Fruit fly (Drosophila melanogaster): ENCODE measurements around the gene Pex19.
A peak's percentile ranks its signal among the peaks of the same experiment; 100 is the strongest.

Gene Pex19

DNA sequence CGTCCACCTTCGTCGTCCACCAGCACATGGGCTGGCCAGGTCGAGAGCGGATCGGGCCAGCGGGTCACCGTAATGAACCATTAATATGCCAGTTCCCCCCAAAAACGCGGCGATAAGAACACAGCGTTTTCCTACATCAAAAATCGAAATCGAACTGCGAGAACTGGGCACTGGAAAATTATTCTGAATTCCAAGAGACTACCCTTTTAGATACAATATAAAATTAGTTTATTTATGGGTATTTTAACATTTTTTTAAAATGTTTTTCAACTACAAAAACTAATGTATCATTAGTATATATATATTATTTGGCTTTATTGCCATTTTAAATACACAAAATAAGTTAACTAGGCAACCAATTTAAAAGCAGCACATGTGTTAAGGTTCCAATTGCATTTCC lies 12.9 kb upstream of the Pex19 start:
- TF ChIP-seq noc (tag; optimal IDR thresholded peaks at IDR 0.05): no peak

DNA sequence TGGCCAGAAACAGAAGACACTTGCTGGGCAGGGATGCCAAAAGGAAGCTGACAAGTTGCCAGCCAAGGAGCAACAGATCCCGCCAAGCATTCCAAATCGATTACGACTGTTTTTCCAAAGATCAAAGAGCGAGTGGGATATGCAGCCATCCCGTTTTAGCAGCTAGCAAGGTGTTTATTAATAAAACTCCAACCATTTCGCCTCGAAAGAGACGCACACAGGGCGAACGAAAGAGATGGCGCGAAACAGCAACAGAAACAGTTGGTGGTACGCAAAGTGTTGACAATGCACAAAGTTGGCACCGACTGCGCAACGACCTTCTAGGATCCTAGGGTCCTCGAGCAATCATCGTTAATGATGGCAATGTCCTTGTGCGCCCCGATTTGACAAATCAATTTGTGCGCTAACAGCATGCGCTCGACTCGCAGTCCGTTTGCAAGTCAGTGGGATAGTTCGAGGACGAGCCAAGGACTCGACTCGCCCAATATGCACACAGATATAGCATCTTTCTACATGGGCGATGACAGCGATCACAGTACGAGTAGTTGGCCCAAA lies 11.7 kb upstream of the Pex19 start:
- TF ChIP-seq noc (tag; optimal IDR thresholded peaks at IDR 0.05): no peak

DNA sequence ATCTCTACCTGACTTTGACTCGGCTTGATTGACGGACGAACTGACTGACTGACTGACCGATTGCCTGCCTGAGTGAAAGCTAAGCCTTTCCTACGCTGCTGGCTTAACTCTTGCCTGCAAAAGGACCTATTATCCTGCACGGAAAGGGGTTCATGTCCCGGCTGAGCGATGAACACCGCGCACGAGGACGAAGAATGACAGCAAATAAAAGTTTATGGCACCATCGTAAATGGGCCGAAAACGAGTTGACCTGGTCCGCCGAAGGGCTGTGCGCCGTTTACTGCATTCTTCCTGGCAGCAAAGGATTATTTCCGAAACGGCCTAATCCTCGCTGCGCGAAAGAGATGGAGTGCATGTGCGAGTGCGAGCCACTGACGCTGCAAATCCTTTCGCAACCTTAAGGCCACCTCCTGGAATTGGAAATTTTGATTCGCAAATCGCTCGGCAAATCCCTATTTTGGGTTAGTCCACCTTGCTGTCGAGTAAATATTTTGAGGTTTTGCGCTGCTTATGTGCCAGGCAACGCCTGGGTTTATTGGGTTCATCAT lies 10.4 kb upstream of the Pex19 start:
- TF ChIP-seq noc (tag; optimal IDR thresholded peaks at IDR 0.05): no peak

DNA sequence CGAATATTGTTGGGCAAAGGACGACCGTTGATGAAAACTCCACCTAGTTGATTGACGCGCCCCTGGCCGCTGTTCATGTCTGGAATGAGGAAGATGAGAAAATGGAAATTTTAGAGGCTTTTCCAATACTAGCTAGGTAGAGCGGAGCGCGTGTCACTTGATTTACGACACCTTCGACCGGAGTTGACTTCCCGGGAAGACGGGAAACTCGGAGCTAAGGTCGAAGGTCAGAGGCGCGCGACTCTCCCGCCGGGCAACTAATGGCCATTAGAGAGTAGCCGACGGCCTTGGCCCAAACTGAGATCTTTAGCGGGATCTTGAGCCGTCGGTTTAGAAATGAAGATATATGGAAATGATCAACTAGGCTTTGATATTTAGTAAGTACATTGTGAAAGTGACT lies 6.6 kb upstream of the Pex19 start:
- no peak for TF ChIP-seq noc (tag; optimal IDR thresholded peaks at IDR 0.05)

DNA sequence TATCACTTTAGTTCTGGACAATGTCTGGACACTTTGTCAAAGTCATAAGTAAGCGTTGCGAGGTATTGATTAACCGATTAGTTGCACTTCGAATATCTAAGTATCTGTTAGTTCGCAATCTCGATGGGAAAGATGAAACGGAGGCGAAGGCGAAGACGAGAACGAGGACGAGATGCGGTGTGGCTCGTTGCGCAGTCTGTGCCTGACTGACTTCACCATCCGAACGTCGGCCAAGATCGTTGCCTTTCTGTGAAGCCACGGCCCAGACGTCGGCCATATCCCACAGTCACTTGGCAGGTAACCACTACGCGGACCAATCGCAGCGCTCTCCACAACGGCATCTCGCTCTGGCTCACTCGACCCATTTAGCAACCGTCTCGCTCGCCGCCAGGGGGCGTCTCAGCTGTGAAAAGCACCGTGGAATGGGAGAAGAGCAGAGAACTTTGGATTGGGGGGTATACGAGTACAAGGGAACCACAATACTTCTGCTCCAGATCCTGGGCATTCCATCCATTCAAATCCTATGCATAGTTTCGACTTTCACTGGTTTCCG lies 5.9 kb upstream of the Pex19 start, which contains the start of gene prd:
prd (minus strand) TSS at position 209 of the 553 bp plus-strand sequence.
- TF ChIP-seq noc (tag; optimal IDR thresholded peaks at IDR 0.05): no peak

DNA sequence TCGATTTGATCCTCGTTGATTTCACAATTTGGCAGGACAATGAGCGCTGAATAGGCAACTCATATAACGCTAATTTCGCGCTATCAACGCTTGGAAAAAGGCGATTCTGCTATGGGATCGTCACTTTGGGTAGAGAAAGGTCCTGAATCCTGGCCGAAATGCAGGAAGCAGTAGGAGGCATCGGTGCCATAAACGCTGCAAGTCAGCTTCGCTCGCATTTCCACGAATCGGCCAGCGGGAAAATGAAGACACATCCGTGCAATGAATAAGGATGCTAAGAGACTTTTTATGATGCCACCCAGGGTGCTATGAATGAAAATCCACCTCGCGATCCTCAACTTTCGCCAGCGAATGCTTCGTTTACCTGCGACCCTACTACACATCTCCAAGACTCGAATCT lies 4.2 kb upstream of the Pex19 start:
- TF ChIP-seq noc (tag; optimal IDR thresholded peaks at IDR 0.05): no peak

DNA sequence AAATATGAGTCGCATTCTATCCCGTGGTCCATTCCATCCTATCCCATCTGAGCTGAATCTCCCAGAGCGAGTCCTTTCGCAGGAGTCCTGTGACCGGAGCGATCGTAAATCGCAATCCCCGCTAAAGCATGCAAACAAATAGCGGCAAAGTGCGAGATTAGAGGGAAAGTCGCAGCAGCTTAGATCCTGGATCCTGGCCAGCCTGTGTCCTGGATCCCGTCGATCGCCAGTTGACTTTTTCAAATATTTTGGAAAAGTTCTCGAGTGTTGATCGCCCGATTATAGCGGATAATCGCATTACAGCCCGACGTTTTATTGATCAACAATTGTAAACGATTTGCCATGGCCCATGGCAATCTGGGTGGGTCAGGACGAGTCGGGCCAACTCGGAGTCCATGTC lies 2.5 kb upstream of the Pex19 start:
- no peak for TF ChIP-seq noc (tag; optimal IDR thresholded peaks at IDR 0.05)

DNA sequence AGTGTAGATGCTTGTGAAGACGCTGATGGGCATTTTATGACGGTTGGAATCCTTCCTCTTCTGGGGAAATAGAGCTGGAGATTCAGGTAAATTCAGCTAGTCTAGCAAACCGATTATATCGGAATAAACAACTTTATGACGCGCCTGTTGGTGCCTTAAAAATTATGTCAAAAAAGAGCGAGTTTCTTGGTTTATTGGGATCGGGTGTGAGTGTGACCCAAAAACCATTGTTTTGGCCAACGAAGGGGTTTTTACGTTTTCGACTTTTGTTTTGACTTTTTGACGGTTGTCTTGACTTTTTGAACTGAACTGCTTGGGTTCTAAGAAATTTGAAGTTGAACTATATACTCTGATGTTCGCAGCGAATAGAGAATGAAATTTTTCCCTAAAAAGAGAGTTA lies 419 bp downstream of the Pex19 start:
- TF ChIP-seq noc (tag; optimal IDR thresholded peaks at IDR 0.05): no peak

DNA sequence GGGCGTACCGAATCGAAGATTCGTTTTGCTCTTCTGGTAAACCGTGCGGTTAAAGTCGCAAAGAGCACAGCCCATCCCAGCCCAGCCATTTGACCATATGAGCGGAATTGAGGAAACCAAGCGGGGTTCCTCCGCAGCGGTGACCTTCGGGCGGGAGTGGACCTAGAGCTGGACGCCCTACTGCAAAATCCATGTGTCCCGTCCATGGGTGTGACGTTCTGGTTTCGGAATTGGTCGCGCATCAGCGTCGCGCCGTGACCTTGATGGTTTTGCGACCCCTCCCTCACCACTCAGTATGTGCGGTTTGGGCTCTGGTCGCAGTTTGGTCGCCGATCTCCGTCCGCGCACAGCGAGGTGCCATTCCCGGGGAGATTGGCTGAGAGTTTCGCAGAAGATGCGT lies 1.1 kb downstream of the Pex19 start:
- no peak for TF ChIP-seq noc (tag; optimal IDR thresholded peaks at IDR 0.05)

DNA sequence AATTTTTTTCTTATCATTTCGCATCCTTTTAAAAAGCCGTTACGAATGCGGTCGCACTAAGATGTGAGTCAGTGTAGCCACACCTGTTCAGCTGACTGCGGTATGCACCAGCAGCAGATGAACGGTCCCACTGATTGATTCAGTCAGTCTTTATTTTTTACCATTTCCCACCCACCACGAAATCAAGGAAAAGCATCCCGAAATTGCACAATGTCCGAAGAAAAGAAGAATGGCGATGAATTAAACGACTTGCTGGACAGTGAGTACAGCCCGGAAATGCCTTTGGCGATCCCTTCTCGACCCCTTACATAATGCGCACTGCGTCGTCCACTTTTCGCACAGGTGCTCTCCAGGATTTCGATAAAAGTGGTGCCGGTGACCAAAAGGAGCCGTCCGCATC lies 2.0 kb downstream of the Pex19 start:
- no peak for TF ChIP-seq noc (tag; optimal IDR thresholded peaks at IDR 0.05)

DNA sequence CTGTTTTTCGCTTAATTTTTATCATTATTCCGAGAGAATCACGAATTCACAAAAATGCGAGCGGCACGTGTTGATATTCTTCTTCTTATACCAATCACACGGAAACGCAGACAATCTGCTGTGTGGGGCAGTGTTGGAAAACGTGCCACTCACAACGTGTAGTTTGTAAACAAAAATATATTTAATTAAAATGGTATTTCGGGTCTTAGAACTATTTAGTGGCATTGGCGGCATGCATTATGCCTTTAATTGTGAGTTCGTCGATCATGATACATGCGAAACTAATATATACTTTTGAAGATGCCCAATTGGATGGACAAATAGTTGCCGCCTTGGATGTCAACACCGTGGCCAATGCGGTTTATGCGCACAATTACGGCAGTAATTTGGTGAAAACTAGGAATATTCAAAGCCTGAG lies 4.8 kb downstream of the Pex19 start, which contains the start of the genes CG6712 and Mt2:
CG6712 (minus strand) TSS at position 116 of the 418 bp plus-strand sequence.
Mt2 (plus strand) TSS at position 130 of the 418 bp plus-strand sequence.
- TF ChIP-seq noc (tag; optimal IDR thresholded peaks at IDR 0.05): no peak

DNA sequence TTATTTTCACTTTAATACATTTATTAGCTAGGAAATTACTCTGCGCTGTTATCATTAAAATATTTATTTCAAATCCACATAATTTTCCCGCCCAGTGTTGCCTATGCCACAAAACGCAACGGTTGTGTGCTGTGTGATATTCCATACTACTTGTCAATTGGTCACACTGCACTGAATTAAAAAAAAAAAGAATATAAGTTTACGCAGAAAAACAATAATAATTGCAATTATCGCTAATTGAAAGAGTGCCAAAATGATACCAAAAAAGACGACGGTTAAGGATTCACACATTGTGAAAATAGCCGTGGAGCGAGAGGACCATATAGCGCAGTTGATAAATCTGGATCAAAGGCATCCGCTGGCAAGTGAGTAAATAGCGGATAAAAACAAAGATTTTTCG lies 6.1 kb downstream of the Pex19 start, which contains the start of gene Ced-12:
Ced-12 (plus strand) TSS at position 141 of the 400 bp plus-strand sequence.
- TF ChIP-seq noc (tag; optimal IDR thresholded peaks at IDR 0.05): no peak

DNA sequence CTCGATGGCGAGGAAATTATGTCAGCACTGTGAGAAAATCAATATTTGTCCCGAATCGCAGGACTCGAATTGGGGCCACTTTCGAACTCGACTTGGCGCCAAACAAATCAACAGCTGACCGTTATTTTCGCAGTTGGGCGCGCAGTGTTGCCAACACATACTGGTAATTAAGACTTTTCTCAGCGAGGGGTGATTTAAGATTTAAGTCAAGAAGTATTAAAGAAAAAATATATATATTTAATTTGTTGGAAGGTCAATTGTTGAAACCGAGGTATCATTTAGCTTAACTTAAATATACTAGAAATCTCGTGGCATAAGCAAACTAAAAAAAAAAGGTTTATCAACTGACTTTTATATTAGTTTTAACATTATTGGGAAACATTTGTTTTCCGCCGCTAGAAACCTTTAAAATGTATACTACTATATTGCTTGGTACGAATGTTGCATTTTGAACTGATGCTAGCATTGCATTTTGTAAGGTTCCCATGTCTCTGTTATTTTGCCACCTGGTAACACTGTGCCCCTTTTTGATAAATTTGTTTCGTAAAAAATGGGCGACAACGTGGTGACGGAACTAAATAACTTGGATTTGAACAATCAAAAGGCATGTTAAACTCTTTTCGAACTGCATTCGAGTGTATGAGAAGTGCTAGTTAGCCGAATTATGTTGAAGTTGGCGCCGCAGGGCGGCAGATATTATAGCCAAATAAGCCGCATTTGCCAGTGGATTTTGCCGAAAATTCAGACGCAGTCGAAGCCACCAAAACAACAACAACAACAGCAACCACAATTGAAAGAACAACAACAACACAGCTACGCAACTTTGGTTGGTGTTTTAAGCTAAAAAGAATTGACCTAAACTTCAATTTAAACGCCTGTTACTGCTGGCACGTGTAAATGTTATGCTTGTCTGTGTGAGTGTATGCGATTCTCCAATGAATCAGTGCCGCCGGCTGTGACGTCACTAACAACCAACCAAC lies 11.9 kb downstream of the Pex19 start, which contains the start of the genes Patsas and ThrRS:
Patsas (minus strand) TSS at position 55 of the 980 bp plus-strand sequence.
ThrRS (plus strand) TSS at position 521 of the 980 bp plus-strand sequence.
- TF ChIP-seq noc (tag; optimal IDR thresholded peaks at IDR 0.05): peak; percentile 71

DNA sequence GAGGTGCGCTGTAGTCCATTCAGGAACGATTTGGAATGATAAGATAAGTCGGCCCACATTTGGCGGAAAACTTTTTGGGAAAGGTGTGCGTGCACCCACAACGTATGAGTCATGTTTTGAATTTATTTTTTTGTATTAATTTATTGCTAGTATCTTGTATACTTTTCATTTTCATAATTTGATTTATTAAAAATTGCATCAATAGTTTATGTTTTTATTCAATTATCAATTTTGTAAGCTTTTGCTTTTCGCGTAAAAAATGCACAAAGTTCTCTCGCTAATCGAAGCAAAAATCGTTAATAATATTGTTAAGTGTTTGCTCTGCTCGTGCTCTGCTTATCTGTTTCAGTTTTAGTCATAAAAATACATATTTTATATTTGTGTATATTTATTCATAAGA lies 15.5 kb downstream of the Pex19 start:
- no peak for TF ChIP-seq noc (tag; optimal IDR thresholded peaks at IDR 0.05)

DNA sequence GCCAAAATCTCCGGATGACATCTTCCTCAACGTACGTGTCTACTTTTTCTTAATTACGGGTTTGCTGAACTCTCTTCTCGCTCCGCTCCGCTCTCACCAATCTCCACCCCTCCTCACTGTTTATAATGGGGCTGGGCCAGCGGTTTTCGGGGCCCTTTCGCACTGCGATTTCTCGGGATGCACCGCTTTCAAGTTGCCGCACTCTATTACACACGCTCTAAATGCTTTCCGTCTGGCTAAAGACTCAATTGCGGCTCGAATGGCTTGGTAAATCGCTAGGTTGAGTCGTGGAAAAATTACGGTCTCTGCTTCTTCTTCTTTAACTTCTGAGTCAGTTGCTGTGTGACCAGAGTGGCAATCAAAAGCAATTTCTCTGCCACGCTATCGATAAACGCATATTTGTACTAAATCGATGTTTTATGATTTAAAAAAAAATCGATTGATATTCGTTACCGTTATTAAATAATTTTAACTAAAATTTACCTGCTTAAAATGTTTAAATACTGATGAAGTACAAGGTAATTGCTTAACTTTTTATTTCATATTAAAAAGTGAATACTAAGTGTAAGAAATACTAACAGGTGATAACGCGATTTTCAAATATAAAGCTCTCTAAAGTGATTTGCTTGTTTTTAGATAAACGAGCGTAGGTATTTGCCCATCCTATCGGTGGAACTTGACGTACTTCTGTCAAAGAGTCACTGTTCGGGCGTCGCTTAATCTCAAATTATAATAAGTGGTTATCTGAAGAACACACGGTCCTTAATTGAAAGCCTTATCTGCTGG lies 17.4 kb downstream of the Pex19 start, which contains the start of the genes Rab6 and Phae1:
Rab6 (minus strand) TSS at position 338 of the 786 bp plus-strand sequence.
Phae1 (plus strand) TSS at position 639 of the 786 bp plus-strand sequence.
- peak; percentile 13 for TF ChIP-seq noc (tag; optimal IDR thresholded peaks at IDR 0.05)

Data from whole organism, larva.